Fruit fly (Drosophila melanogaster) whole organism, embryonic: Measurements from ENCODE around the gene Art8.

Experiments
- Blimp-1 ChIP-seq: fragments of 200-800 bp; sonication (Bioruptor generic); optimal IDR thresholded peaks from 3 replicates; lab custom pipeline; 2018; ENCODE audit warnings: missing biosample characterization, missing genetic modification characterization, mild to moderate bottlenecking, moderate library complexity, missing genetic modification reagents
- CG10462 ChIP-seq: fragments of 200-800 bp; sonication (Bioruptor generic); optimal IDR thresholded peaks from 2 replicates; lab custom pipeline; 2016; ENCODE audit warnings: missing biosample characterization, missing genetic modification characterization
- CG12071 ChIP-seq: fragments of 200-800 bp; sonication (Bioruptor generic); optimal IDR thresholded peaks from 3 replicates; lab custom pipeline; 2018; ENCODE audit warnings: missing biosample characterization, mild to moderate bottlenecking, missing genetic modification characterization
- CG12104 ChIP-seq: fragments of 200-800 bp; sonication (Bioruptor generic); optimal IDR thresholded peaks from 3 replicates; lab custom pipeline; 2016; ENCODE audit warnings: missing biosample characterization, missing genetic modification characterization
- CG12236 ChIP-seq: fragments of 200-800 bp; sonication (Bioruptor generic); optimal IDR thresholded peaks from 2 replicates; lab custom pipeline; 2016; ENCODE audit warnings: missing biosample characterization, missing genetic modification characterization
- CG12769 ChIP-seq: fragments of 200-800 bp; sonication (Bioruptor generic); optimal IDR thresholded peaks from 2 replicates; lab custom pipeline; 2019; ENCODE audit warnings: missing biosample characterization, mild to moderate bottlenecking, missing genetic modification characterization, moderate library complexity
- CG17568 ChIP-seq: fragments of 200-800 bp; sonication (Bioruptor generic); optimal IDR thresholded peaks from 2 replicates; lab custom pipeline; 2018; ENCODE audit warnings: missing biosample characterization, mild to moderate bottlenecking, missing genetic modification characterization, moderate library complexity
- CG2116 ChIP-seq: fragments of 200-800 bp; sonication (Bioruptor generic); optimal IDR thresholded peaks from 3 replicates; lab custom pipeline; 2018; ENCODE audit warnings: missing biosample characterization, mild to moderate bottlenecking, missing genetic modification characterization
- CG31224 ChIP-seq: fragments of 200-800 bp; sonication (Bioruptor generic); IDR thresholded peaks from 2 replicates; pipeline ENCODE4 v1.3.6; 2022; ENCODE audit warnings: missing biosample characterization, missing genetic modification characterization
- CG32532 ChIP-seq: fragments of 200-800 bp; sonication (Bioruptor generic); IDR thresholded peaks from 2 replicates; pipeline ENCODE4 v1.3.6; 2022; ENCODE audit warnings: missing biosample characterization, missing genetic modification characterization
- CG3281 ChIP-seq: fragments of 200-800 bp; sonication (Bioruptor generic); optimal IDR thresholded peaks from 3 replicates; lab custom pipeline; 2017; ENCODE audit warnings: missing biosample characterization, mild to moderate bottlenecking, missing genetic modification characterization
- CG5953 ChIP-seq: fragments of 200-800 bp; sonication (Bioruptor generic); IDR thresholded peaks from 2 replicates; pipeline ENCODE4 v1.3.6; 2022; ENCODE audit warnings: missing biosample characterization, missing genetic modification characterization
- CG6272 ChIP-seq: fragments of 200-800 bp; sonication (Bioruptor generic); IDR thresholded peaks from 2 replicates; pipeline ENCODE4 v1.3.6; 2022; ENCODE audit warnings: missing biosample characterization, missing genetic modification characterization
- CG6765 ChIP-seq: fragments of 200-800 bp; sonication (Bioruptor generic); optimal IDR thresholded peaks from 3 replicates; lab custom pipeline; 2017; ENCODE audit warnings: missing biosample characterization, mild to moderate bottlenecking, missing genetic modification characterization
- CG7786 ChIP-seq: fragments of 200-800 bp; sonication (Bioruptor generic); optimal IDR thresholded peaks from 2 replicates; lab custom pipeline; 2016; ENCODE audit warnings: missing biosample characterization, missing genetic modification characterization
- CG8089 ChIP-seq: fragments of 200-800 bp; sonication (Bioruptor generic); optimal IDR thresholded peaks from 3 replicates; lab custom pipeline; 2016; ENCODE audit warnings: missing biosample characterization, missing genetic modification characterization
- CG8924 ChIP-seq: fragments of 200-800 bp; optimal IDR thresholded peaks from 3 replicates; lab custom pipeline; 2019; ENCODE audit warnings: missing biosample characterization, mild to moderate bottlenecking, missing genetic modification characterization, moderate library complexity
- CG9437 ChIP-seq: fragments of 200-800 bp; sonication (Bioruptor generic); optimal IDR thresholded peaks from 2 replicates; lab custom pipeline; 2018; ENCODE audit warnings: missing biosample characterization, mild to moderate bottlenecking, missing genetic modification characterization
- Chrac-16 ChIP-seq: fragments of 200-800 bp; sonication (Bioruptor generic); optimal IDR thresholded peaks from 3 replicates; lab custom pipeline; 2016; ENCODE audit warnings: missing biosample characterization, missing genetic modification characterization
- Dbx ChIP-seq: fragments of 200-800 bp; sonication (Bioruptor generic); IDR thresholded peaks from 3 replicates; pipeline ENCODE4 v1.3.6; 2022; ENCODE audit warnings: missing biosample characterization, missing genetic modification characterization
- HLHmδ ChIP-seq: fragments of 200-800 bp; sonication (Bioruptor generic); optimal IDR thresholded peaks from 2 replicates; lab custom pipeline; 2018; ENCODE audit warnings: missing biosample characterization, mild to moderate bottlenecking, missing genetic modification characterization, moderate library complexity
- HmgD ChIP-seq: fragments of 200-800 bp; sonication (Bioruptor generic); optimal IDR thresholded peaks from 3 replicates; lab custom pipeline; 2016; ENCODE audit warnings: missing biosample characterization, missing genetic modification characterization
- Lpt ChIP-seq: fragments of >200 bp; optimal IDR thresholded peaks from 2 replicates; lab custom pipeline; 2018; ENCODE audit warnings: missing biosample characterization, missing genetic modification characterization
- PHDP ChIP-seq: fragments of 200-800 bp; sonication (Bioruptor generic); optimal IDR thresholded peaks from 3 replicates; lab custom pipeline; 2018; ENCODE audit warnings: missing biosample characterization, mild to moderate bottlenecking, missing genetic modification characterization, moderate library complexity
- Rx ChIP-seq: fragments of 200-800 bp; sonication (Bioruptor generic); IDR thresholded peaks from 2 replicates; pipeline ENCODE4 v1.3.6; 2022; ENCODE audit warnings: missing biosample characterization, missing genetic modification characterization
- Scr ChIP-seq: fragments of 200-800 bp; sonication (Bioruptor generic); IDR thresholded peaks from 2 replicates; pipeline ENCODE4 v1.3.6; 2022; ENCODE audit warnings: missing biosample characterization, missing genetic modification characterization; ENCODE audit not compliant: partially characterized antibody
- Side ChIP-seq: fragments of 200-800 bp; sonication (Bioruptor generic); optimal IDR thresholded peaks from 2 replicates; lab custom pipeline; 2016; ENCODE audit warnings: missing biosample characterization, missing genetic modification characterization
- Sox100B ChIP-seq: fragments of 200-800 bp; sonication (Bioruptor generic); optimal IDR thresholded peaks from 3 replicates; lab custom pipeline; 2018; ENCODE audit warnings: missing biosample characterization, mild to moderate bottlenecking, missing genetic modification characterization
- Spps ChIP-seq: fragments of 200-800 bp; sonication (Bioruptor generic); optimal IDR thresholded peaks from 2 replicates; lab custom pipeline; 2018; ENCODE audit warnings: missing biosample characterization, mild to moderate bottlenecking, missing genetic modification characterization
- ash1 ChIP-seq: fragments of 200-800 bp; sonication (Bioruptor generic); optimal IDR thresholded peaks from 2 replicates; lab custom pipeline; 2018; ENCODE audit warnings: missing biosample characterization, mild to moderate bottlenecking, missing genetic modification characterization
- br ChIP-seq: fragments of >200 bp; optimal IDR thresholded peaks from 2 replicates; lab custom pipeline; 2017
- btn ChIP-seq: fragments of 200-800 bp; sonication (Bioruptor generic); optimal IDR thresholded peaks from 2 replicates; lab custom pipeline; 2016; ENCODE audit warnings: missing biosample characterization, missing genetic modification characterization
- croc ChIP-seq: fragments of 200-800 bp; sonication (Bioruptor generic); conservative IDR thresholded peaks from 3 replicates; pipeline ENCODE4 v1.3.6; 2022; ENCODE audit warnings: missing biosample characterization, missing genetic modification characterization
- da ChIP-seq: fragments of 200-800 bp; sonication (Bioruptor generic); optimal IDR thresholded peaks from 2 replicates; lab custom pipeline; 2016; ENCODE audit warnings: missing biosample characterization, missing genetic modification characterization
- dmrt11E ChIP-seq: fragments of 200-800 bp; sonication (Bioruptor generic); optimal IDR thresholded peaks from 3 replicates; lab custom pipeline; 2018; ENCODE audit warnings: missing biosample characterization, mild to moderate bottlenecking, missing genetic modification characterization, moderate library complexity
- fd102C ChIP-seq: fragments of 200-800 bp; sonication (Bioruptor generic); optimal IDR thresholded peaks from 2 replicates; lab custom pipeline; 2018; ENCODE audit warnings: missing biosample characterization, mild to moderate bottlenecking, missing genetic modification characterization, moderate library complexity
- fd96Cb ChIP-seq: fragments of 200-800 bp; sonication (Bioruptor generic); optimal IDR thresholded peaks from 2 replicates; lab custom pipeline; 2018; ENCODE audit warnings: missing biosample characterization, mild to moderate bottlenecking, missing genetic modification characterization, moderate library complexity
- fru ChIP-seq: fragments of >200 bp; optimal IDR thresholded peaks from 2 replicates; lab custom pipeline; 2017
- gce ChIP-seq: fragments of 200-800 bp; sonication (Bioruptor generic); IDR thresholded peaks from 3 replicates; pipeline ENCODE4 v1.3.6; 2022; ENCODE audit warnings: missing biosample characterization, missing genetic modification characterization
- gcm ChIP-seq: fragments of 200-800 bp; sonication (Bioruptor generic); optimal IDR thresholded peaks from 2 replicates; lab custom pipeline; 2019; ENCODE audit warnings: missing biosample characterization, mild to moderate bottlenecking, missing genetic modification characterization, moderate library complexity
- jigr1 ChIP-seq: fragments of 200-800 bp; sonication (Bioruptor generic); IDR thresholded peaks from 3 replicates; pipeline ENCODE4 v1.3.6; 2022; ENCODE audit warnings: missing biosample characterization, missing genetic modification characterization
- kah ChIP-seq: fragments of 200-800 bp; sonication (Bioruptor generic); optimal IDR thresholded peaks from 2 replicates; lab custom pipeline; 2018; ENCODE audit warnings: missing biosample characterization, mild to moderate bottlenecking, missing genetic modification characterization
- kay ChIP-seq: fragments of 200-800 bp; sonication (Bioruptor generic); optimal IDR thresholded peaks from 2 replicates; lab custom pipeline; 2016; ENCODE audit warnings: missing biosample characterization, missing genetic modification characterization
- luna ChIP-seq: fragments of 200-800 bp; sonication (Bioruptor generic); optimal IDR thresholded peaks from 2 replicates; lab custom pipeline; 2016; ENCODE audit warnings: missing biosample characterization, missing genetic modification characterization
- pita ChIP-seq: fragments of 200-800 bp; sonication (Bioruptor generic); optimal IDR thresholded peaks from 2 replicates; lab custom pipeline; 2017; ENCODE audit warnings: missing biosample characterization, mild to moderate bottlenecking, missing genetic modification characterization
- pros ChIP-seq: fragments of 200-800 bp; sonication (Bioruptor generic); optimal IDR thresholded peaks from 3 replicates; lab custom pipeline; 2019; ENCODE audit warnings: missing biosample characterization, mild to moderate bottlenecking, missing genetic modification characterization, moderate library complexity
- row ChIP-seq: fragments of 200-800 bp; sonication (Bioruptor generic); IDR thresholded peaks from 3 replicates; pipeline ENCODE4 v1.3.6; 2022; ENCODE audit warnings: missing biosample characterization, missing genetic modification characterization
- slou ChIP-seq: fragments of 200-800 bp; sonication (Bioruptor generic); optimal IDR thresholded peaks from 3 replicates; lab custom pipeline; 2016; ENCODE audit warnings: missing biosample characterization, missing genetic modification characterization
- twi ChIP-seq: fragments of 200-800 bp; optimal IDR thresholded peaks from 2 replicates; lab custom pipeline; 2019; ENCODE audit warnings: missing biosample characterization, mild to moderate bottlenecking, missing genetic modification characterization, moderate library complexity
- vvl ChIP-seq: fragments of 200-800 bp; sonication (Bioruptor generic); IDR thresholded peaks from 2 replicates; pipeline ENCODE4 v1.3.6; 2022; ENCODE audit warnings: missing biosample characterization, missing genetic modification characterization

The Art8 gene

DNA sequence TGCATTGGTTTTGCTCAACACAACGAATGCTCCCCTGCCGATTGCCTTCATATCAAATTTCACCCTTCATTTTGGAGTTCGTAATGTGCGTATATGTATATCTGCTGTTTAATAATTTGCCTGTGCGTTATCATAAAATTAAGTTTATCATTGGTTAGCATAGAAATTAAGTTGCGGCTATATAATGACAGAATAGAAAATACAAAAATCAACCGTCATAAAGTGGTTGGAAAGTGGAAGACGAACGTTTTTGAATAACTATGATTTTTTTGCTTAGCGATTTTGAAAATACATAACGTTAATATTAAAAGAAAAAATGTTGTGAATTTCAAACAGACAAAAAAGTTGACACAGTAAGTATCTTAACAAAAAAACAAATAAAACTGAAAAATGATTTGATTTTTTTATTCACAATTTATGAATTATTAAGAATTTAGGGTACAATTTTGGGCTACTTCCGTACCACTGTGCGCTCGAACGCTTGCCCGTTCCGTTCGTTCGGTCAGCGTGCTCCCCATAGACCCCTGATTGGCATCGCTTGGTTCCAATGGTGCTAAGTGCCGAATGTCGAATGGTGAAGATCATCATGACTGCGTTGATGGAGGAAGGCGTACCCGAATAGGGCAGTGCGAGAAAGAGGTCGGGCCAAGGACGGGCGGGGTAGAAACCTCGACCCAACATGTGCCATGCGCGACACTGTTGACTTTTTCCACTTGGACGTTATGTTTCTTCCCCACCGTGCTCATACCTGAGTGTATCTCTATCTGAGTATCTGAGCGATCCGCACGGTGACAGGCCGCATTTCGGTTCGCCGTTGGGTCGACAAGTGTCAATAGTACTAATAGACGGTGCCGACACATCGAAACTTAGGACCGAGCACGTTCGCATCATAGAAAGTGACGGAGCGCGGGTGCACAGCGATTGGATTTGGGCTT is 27.0 kb upstream of the Art8 start (continued):
- peak; percentile 9 for TF ChIP-seq CG17568 (GFP tag; lab: Kevin White, UChicago)
- TF ChIP-seq CG6765: no peak
- peak; percentile 49 for TF ChIP-seq twi (tag; lab: Kevin White, UChicago)
- peak; percentile 52 for TF ChIP-seq Sox100B
- no peak for TF ChIP-seq HLHmδ
- peak; percentile 49 for TF ChIP-seq gcm (GFP tag; lab: Kevin White, UChicago)
- TF ChIP-seq CG6272: 0 out of 2 replicates have a peak, but pooled peaks have one; percentile 20
- TF ChIP-seq btn (GFP tag; lab: Kevin White, UChicago): no peak
- TF ChIP-seq da (GFP tag; lab: Kevin White, UChicago): no peak
- no peak for TF ChIP-seq fd102C (GFP tag; lab: Kevin White, UChicago)
- peak; percentile 73 for TF ChIP-seq dmrt11E
- TF ChIP-seq slou: no peak
- peak; percentile 27 for TF ChIP-seq Side (GFP tag; lab: Kevin White, UChicago)
- no peak for TF ChIP-seq ash1 (GFP tag; lab: Kevin White, UChicago)
- no peak for TF ChIP-seq br
- TF ChIP-seq CG9437 (GFP tag; lab: Kevin White, UChicago): peak; percentile 53
- peak; percentile 37 for TF ChIP-seq CG10462
- TF ChIP-seq row (GFP tag; lab: Robert Waterston, UW): peak; percentile 73
- no peak for TF ChIP-seq pita (GFP tag; lab: Kevin White, UChicago)
- no peak for TF ChIP-seq CG8089 (GFP tag; lab: Kevin White, UChicago)
- 0 out of 2 replicates have a peak, but pooled peaks have one; percentile 43 for TF ChIP-seq CG32532 (GFP tag; lab: Robert Waterston, UW)
- peak; percentile 69 for TF ChIP-seq CG8924 (tag; lab: Kevin White, UChicago)
- no peak for TF ChIP-seq luna (GFP tag; lab: Kevin White, UChicago)
- no peak for TF ChIP-seq Scr
- TF ChIP-seq Spps (tag; lab: Kevin White, UChicago): peak; percentile 15
- peak; percentile 41 for TF ChIP-seq Blimp-1 (GFP tag; lab: Kevin White, UChicago)
- peak; percentile 20 for TF ChIP-seq CG3281 (GFP tag; lab: Kevin White, UChicago)
- no peak for TF ChIP-seq kay
- TF ChIP-seq CG2116: peak; percentile 5
- TF ChIP-seq vvl (GFP tag; lab: Robert Waterston, UW): peak; percentile 45; the same call in 1 of the 2 replicates
- no peak for TF ChIP-seq kah (GFP tag; lab: Kevin White, UChicago)
- TF ChIP-seq PHDP: peak; percentile 68
- TF ChIP-seq CG12104 (GFP tag; lab: Kevin White, UChicago): peak; percentile 23
- TF ChIP-seq croc (GFP tag; lab: Robert Waterston, UW): peak; percentile 27; the same call in 2 of the 3 replicates
- no peak for TF ChIP-seq Lpt
- TF ChIP-seq Rx: no peak
- peak; percentile 33 for TF ChIP-seq CG7786
- no peak for TF ChIP-seq CG5953 (GFP tag; lab: Robert Waterston, UW)
- TF ChIP-seq Dbx (GFP tag; lab: Robert Waterston, UW): no peak
- no peak for TF ChIP-seq gce (GFP tag; lab: Robert Waterston, UW)
- TF ChIP-seq CG12769 (tag; lab: Kevin White, UChicago): peak; percentile 68
- no peak for TF ChIP-seq jigr1 (GFP tag; lab: Robert Waterston, UW)
- TF ChIP-seq CG12236 (GFP tag; lab: Kevin White, UChicago): peak; percentile 2
- no peak for TF ChIP-seq CG12071 (GFP tag; lab: Kevin White, UChicago)
- no peak for TF ChIP-seq pros (GFP tag; lab: Kevin White, UChicago)
- peak; percentile 52 for TF ChIP-seq Chrac-16 (GFP tag; lab: Kevin White, UChicago)
- no peak for TF ChIP-seq fru (lab: Kevin White, UChicago)
- no peak for TF ChIP-seq CG31224 (GFP tag; lab: Robert Waterston, UW)
- peak; percentile 44 for TF ChIP-seq fd96Cb
- no peak for TF ChIP-seq HmgD
